Fruit fly (Drosophila melanogaster) whole organism, embryonic: Measurements from ENCODE around the gene Cyp6d4.

Experiments used
- BtbVII ChIP-seq: fragments of 200-800 bp; sonication (Bioruptor generic); optimal IDR thresholded peaks from 3 replicates; lab custom pipeline; 2017; ENCODE audit warnings: missing biosample characterization, mild to moderate bottlenecking, missing genetic modification characterization
- CG10274 ChIP-seq: fragments of 200-800 bp; sonication (Bioruptor generic); optimal IDR thresholded peaks from 3 replicates; lab custom pipeline; 2017; ENCODE audit warnings: missing biosample characterization, mild to moderate bottlenecking, missing genetic modification characterization
- CG11085 ChIP-seq: fragments of 200-800 bp; sonication (Bioruptor generic); IDR thresholded peaks from 2 replicates; pipeline ENCODE4 v1.3.6; 2022; ENCODE audit warnings: missing biosample characterization, missing genetic modification characterization
- CG12769 ChIP-seq: fragments of 200-800 bp; sonication (Bioruptor generic); optimal IDR thresholded peaks from 2 replicates; lab custom pipeline; 2019; ENCODE audit warnings: missing biosample characterization, mild to moderate bottlenecking, missing genetic modification characterization, moderate library complexity
- CG17912 ChIP-seq: fragments of 200-800 bp; sonication (Bioruptor generic); optimal IDR thresholded peaks from 2 replicates; lab custom pipeline; 2018; ENCODE audit warnings: missing biosample characterization, mild to moderate bottlenecking, missing genetic modification characterization
- CG18262 ChIP-seq: fragments of 200-800 bp; optimal IDR thresholded peaks from 3 replicates; lab custom pipeline; 2019; ENCODE audit warnings: missing biosample characterization, mild to moderate bottlenecking, missing genetic modification characterization, moderate library complexity
- CG32767 ChIP-seq: fragments of 200-800 bp; sonication (Bioruptor generic); IDR thresholded peaks from 2 replicates; pipeline ENCODE4 v1.3.6; 2022; ENCODE audit warnings: missing biosample characterization, missing genetic modification characterization
- CG5953 ChIP-seq: fragments of 200-800 bp; sonication (Bioruptor generic); IDR thresholded peaks from 2 replicates; pipeline ENCODE4 v1.3.6; 2022; ENCODE audit warnings: missing biosample characterization, missing genetic modification characterization
- CG7357 ChIP-seq: fragments of 200-800 bp; sonication (Bioruptor generic); IDR thresholded peaks from 3 replicates; pipeline ENCODE4 v1.3.6; 2022; ENCODE audit warnings: missing biosample characterization, missing genetic modification characterization
- D19A ChIP-seq: fragments of 200-800 bp; optimal IDR thresholded peaks from 3 replicates; lab custom pipeline; 2019; ENCODE audit warnings: missing biosample characterization, mild to moderate bottlenecking, missing genetic modification characterization, moderate library complexity
- Dll ChIP-seq: fragments of 200-800 bp; sonication (Bioruptor generic); IDR thresholded peaks from 4 replicates; pipeline ENCODE4 v1.3.6; 2022; ENCODE audit warnings: missing biosample characterization, missing genetic modification characterization; ENCODE audit not compliant: partially characterized antibody
- Drgx ChIP-seq: fragments of 200-800 bp; sonication (Bioruptor generic); IDR thresholded peaks from 2 replicates; pipeline ENCODE4 v1.3.6; 2022; ENCODE audit warnings: missing biosample characterization, missing genetic modification characterization
- E2f2 ChIP-seq: fragments of 200-800 bp; sonication (Bioruptor generic); IDR thresholded peaks from 2 replicates; pipeline ENCODE4 v1.3.6; 2022; ENCODE audit warnings: missing biosample characterization, missing genetic modification characterization
- Eip74EF ChIP-seq, 2 experiments: fragments of 200-800 bp in 1 of 2; fragments of >200 bp in 1 of 2; sonication (Bioruptor generic) in 1 of 2; optimal IDR thresholded peaks; 2 replicates each; lab custom pipeline; 2017 to 2019; ENCODE audit warnings: missing biosample characterization in 2 of 2, missing genetic modification characterization in 2 of 2, mild to moderate bottlenecking in 1 of 2, moderate library complexity in 1 of 2
- Gsc ChIP-seq: fragments of 200-800 bp; sonication (Bioruptor generic); IDR thresholded peaks from 2 replicates; pipeline ENCODE4 v1.3.6; 2022; ENCODE audit warnings: missing biosample characterization, missing genetic modification characterization
- Hey ChIP-seq: fragments of 200-800 bp; sonication (Bioruptor generic); optimal IDR thresholded peaks from 3 replicates; lab custom pipeline; 2018; ENCODE audit warnings: missing biosample characterization, mild to moderate bottlenecking, missing genetic modification characterization
- Hr78 ChIP-seq, 2 experiments: fragments of 200-800 bp in 1 of 2; fragments of >200 bp in 1 of 2; sonication (Bioruptor generic) in 1 of 2; optimal IDR thresholded peaks; 2 replicates each; lab custom pipeline; 2017 to 2019; ENCODE audit warnings: missing biosample characterization in 2 of 2, missing genetic modification characterization in 2 of 2, mild to moderate bottlenecking in 1 of 2, moderate library complexity in 1 of 2
- Jarid2 ChIP-seq: fragments of 200-800 bp; sonication (Bioruptor generic); optimal IDR thresholded peaks from 3 replicates; lab custom pipeline; 2017; ENCODE audit warnings: mild to moderate bottlenecking, missing biosample characterization, missing genetic modification reagents, missing genetic modification characterization
- Max ChIP-seq: fragments of 200-800 bp; sonication (Bioruptor generic); optimal IDR thresholded peaks from 2 replicates; lab custom pipeline; 2016; ENCODE audit warnings: missing biosample characterization, mild to moderate bottlenecking, missing genetic modification characterization
- Med ChIP-seq: fragments of 200-800 bp; sonication (Bioruptor generic); peaks from one replicate; lab custom pipeline; 2016; ENCODE audit warnings: missing biosample characterization, missing genetic modification characterization, mild to moderate bottlenecking, inconsistent platforms, moderate library complexity
- NFAT ChIP-seq: fragments of 200-800 bp; sonication (Bioruptor generic); IDR thresholded peaks from 2 replicates; pipeline ENCODE4 v1.3.6; 2022; ENCODE audit warnings: missing biosample characterization, missing genetic modification characterization
- Oli ChIP-seq: fragments of 200-800 bp; sonication (Bioruptor generic); optimal IDR thresholded peaks from 2 replicates; lab custom pipeline; 2018; ENCODE audit warnings: missing biosample characterization, mild to moderate bottlenecking, missing genetic modification characterization, moderate library complexity
- Sin3A ChIP-seq: fragments of >200 bp; optimal IDR thresholded peaks from 2 replicates; lab custom pipeline; 2018
- Xrp1 ChIP-seq: fragments of 200-800 bp; sonication (Bioruptor generic); IDR thresholded peaks from 2 replicates; pipeline ENCODE4 v1.3.6; 2022; ENCODE audit warnings: missing biosample characterization, missing genetic modification characterization
- abd-A ChIP-seq: fragments of 200-800 bp; sonication (Bioruptor generic); optimal IDR thresholded peaks from 3 replicates; lab custom pipeline; 2019; ENCODE audit warnings: missing biosample characterization, mild to moderate bottlenecking, missing genetic modification characterization, moderate library complexity
- ac ChIP-seq: fragments of 200-800 bp; sonication (Bioruptor generic); optimal IDR thresholded peaks from 3 replicates; lab custom pipeline; 2017; ENCODE audit warnings: missing biosample characterization, mild to moderate bottlenecking, missing genetic modification characterization
- en ChIP-seq: fragments of 200-800 bp; sonication (Bioruptor generic); optimal IDR thresholded peaks from 2 replicates; lab custom pipeline; 2016; ENCODE audit warnings: missing biosample characterization, missing genetic modification characterization
- fd96Cb ChIP-seq: fragments of 200-800 bp; sonication (Bioruptor generic); optimal IDR thresholded peaks from 2 replicates; lab custom pipeline; 2018; ENCODE audit warnings: missing biosample characterization, mild to moderate bottlenecking, missing genetic modification characterization, moderate library complexity
- fru ChIP-seq: fragments of >200 bp; optimal IDR thresholded peaks from 2 replicates; lab custom pipeline; 2017
- gcm2 ChIP-seq: fragments of 200-800 bp; sonication (Bioruptor generic); optimal IDR thresholded peaks from 2 replicates; lab custom pipeline; 2016; ENCODE audit warnings: missing biosample characterization, missing genetic modification characterization
- gfzf ChIP-seq: fragments of 200-800 bp; sonication (Bioruptor generic); optimal IDR thresholded peaks from 2 replicates; lab custom pipeline; 2016; ENCODE audit warnings: missing biosample characterization, mild to moderate bottlenecking, missing genetic modification characterization, moderate library complexity
- gt ChIP-seq: fragments of 200-800 bp; sonication (Bioruptor generic); IDR thresholded peaks from 2 replicates; pipeline ENCODE4 v1.3.6; 2022; ENCODE audit warnings: missing biosample characterization, missing genetic modification characterization
- ind ChIP-seq: fragments of 200-800 bp; sonication (Bioruptor generic); optimal IDR thresholded peaks from 3 replicates; lab custom pipeline; 2016; ENCODE audit warnings: missing biosample characterization, missing genetic modification characterization
- maf-S ChIP-seq: fragments of 200-800 bp; sonication (Bioruptor generic); optimal IDR thresholded peaks from 2 replicates; lab custom pipeline; 2016; ENCODE audit warnings: missing biosample characterization, missing genetic modification characterization
- mam ChIP-seq: fragments of 200-800 bp; sonication (Bioruptor generic); optimal IDR thresholded peaks from 3 replicates; lab custom pipeline; 2016; ENCODE audit warnings: missing biosample characterization, missing genetic modification characterization
- mld ChIP-seq: fragments of 200-800 bp; sonication (Bioruptor generic); IDR thresholded peaks from 3 replicates; pipeline ENCODE4 v1.3.6; 2022; ENCODE audit warnings: missing biosample characterization, missing genetic modification characterization; ENCODE audit not compliant: partially characterized antibody
- oc ChIP-seq: fragments of 200-800 bp; sonication (Bioruptor generic); optimal IDR thresholded peaks from 2 replicates; lab custom pipeline; 2018; ENCODE audit warnings: missing biosample characterization, mild to moderate bottlenecking, missing genetic modification characterization, moderate library complexity
- rib ChIP-seq: fragments of 200-800 bp; sonication (Bioruptor generic); IDR thresholded peaks from 2 replicates; pipeline ENCODE4 v1.3.6; 2022; ENCODE audit warnings: missing biosample characterization, missing genetic modification characterization
- row ChIP-seq: fragments of 200-800 bp; sonication (Bioruptor generic); IDR thresholded peaks from 3 replicates; pipeline ENCODE4 v1.3.6; 2022; ENCODE audit warnings: missing biosample characterization, missing genetic modification characterization
- sens ChIP-seq: fragments of 200-800 bp; sonication (Bioruptor generic); peaks from one replicate; lab custom pipeline; 2016; ENCODE audit warnings: missing biosample characterization, missing genetic modification characterization
- sima ChIP-seq: fragments of 200-800 bp; sonication (Bioruptor generic); optimal IDR thresholded peaks from 2 replicates; lab custom pipeline; 2016; ENCODE audit warnings: missing biosample characterization, missing genetic modification characterization
- tap ChIP-seq: fragments of 200-800 bp; optimal IDR thresholded peaks from 3 replicates; lab custom pipeline; 2019; ENCODE audit warnings: missing biosample characterization, mild to moderate bottlenecking, missing genetic modification characterization, moderate library complexity
- usp ChIP-seq: fragments of >200 bp; optimal IDR thresholded peaks from 2 replicates; lab custom pipeline; 2017; ENCODE audit warnings: missing biosample characterization, missing genetic modification characterization

Gene Cyp6d4

dm6 chr3R:22718937-22719606, 21.0 kb downstream of the Cyp6d4 start (continued):
- no peak for TF ChIP-seq en (GFP tag; lab: Kevin White, UChicago)
- no peak for TF ChIP-seq CG18262 (tag; lab: Kevin White, UChicago)
- TF ChIP-seq Dll (GFP tag; lab: Robert Waterston, UW) = no peak
- TF ChIP-seq Max (GFP tag; lab: Kevin White, UChicago) = no peak
- no peak for TF ChIP-seq fru (lab: Kevin White, UChicago)
- no peak for TF ChIP-seq CG32767
- no peak for TF ChIP-seq usp (GFP tag; lab: Kevin White, UChicago)
- no peak for TF ChIP-seq mam (GFP tag; lab: Kevin White, UChicago)
- no peak for TF ChIP-seq CG5953
- TF ChIP-seq E2f2 (GFP tag; lab: Robert Waterston, UW) = no peak
- no peak for TF ChIP-seq Eip74EF (GFP tag; optimal IDR thresholded peaks at IDR 0.05; lab: Kevin White, UChicago)
- TF ChIP-seq Hr78 (GFP tag; optimal IDR thresholded peaks at IDR 0.05; lab: Kevin White, UChicago) = no peak
- no peak for TF ChIP-seq rib (GFP tag; lab: Robert Waterston, UW)
- peak; percentile 59 for TF ChIP-seq abd-A (tag; lab: Kevin White, UChicago)
- TF ChIP-seq ac (GFP tag; lab: Kevin White, UChicago) = no peak
- no peak for TF ChIP-seq gt (GFP tag; lab: Robert Waterston, UW)
- peak; percentile 42 for TF ChIP-seq sens (GFP tag; lab: Kevin White, UChicago)
- TF ChIP-seq mld = no peak
- no peak for TF ChIP-seq CG17912
- no peak for TF ChIP-seq ind (GFP tag; lab: Kevin White, UChicago)
- no peak for TF ChIP-seq Jarid2 (GFP tag; lab: Kevin White, UChicago)
- TF ChIP-seq gfzf (GFP tag; lab: Kevin White, UChicago) = no peak
- no peak for TF ChIP-seq Sin3A (lab: Kevin White, UChicago)
- TF ChIP-seq Oli (tag; lab: Kevin White, UChicago) = no peak
- no peak for TF ChIP-seq fd96Cb (tag; lab: Kevin White, UChicago)
- no peak for TF ChIP-seq BtbVII (GFP tag; lab: Kevin White, UChicago)
- TF ChIP-seq Drgx (GFP tag; lab: Robert Waterston, UW) = no peak
- no peak for TF ChIP-seq Xrp1 (GFP tag; lab: Robert Waterston, UW)
- TF ChIP-seq gcm2 (GFP tag; lab: Kevin White, UChicago) = no peak
- peak; percentile 41 for TF ChIP-seq row (GFP tag; lab: Robert Waterston, UW)
- TF ChIP-seq NFAT = no peak
- TF ChIP-seq Hey (tag; lab: Kevin White, UChicago) = peak; percentile 77
- peak; percentile 49 for TF ChIP-seq Med (GFP tag; lab: Kevin White, UChicago)
- no peak for TF ChIP-seq CG11085
- TF ChIP-seq sima (GFP tag; lab: Kevin White, UChicago) = no peak
- no peak for TF ChIP-seq CG12769 (tag; lab: Kevin White, UChicago)
- TF ChIP-seq oc (tag; lab: Kevin White, UChicago) = peak; percentile 42
- no peak for TF ChIP-seq Gsc (GFP tag; lab: Robert Waterston, UW)
- TF ChIP-seq CG10274 (GFP tag; lab: Kevin White, UChicago) = no peak
- TF ChIP-seq CG7357 = no peak
- peak; percentile 13 for TF ChIP-seq tap
- TF ChIP-seq D19A (tag; lab: Kevin White, UChicago) = peak; percentile 94
- TF ChIP-seq maf-S = no peak
